Fruit fly (Drosophila melanogaster) whole organism, adult: ENCODE measurements around the gene CG34398.

ENCODE experiments used
- CG33017 ChIP-seq: fragments of 200-800 bp; sonication (Bioruptor generic); optimal IDR thresholded peaks from 2 replicates; lab custom pipeline; 2018; ENCODE audit warnings: missing biosample characterization, mild to moderate bottlenecking, missing genetic modification characterization, moderate library complexity
- CG5204 ChIP-seq: fragments of 200-800 bp; sonication (Bioruptor generic); optimal IDR thresholded peaks from 2 replicates; lab custom pipeline; 2016; ENCODE audit warnings: missing biosample characterization, missing genetic modification characterization
- CG7045 ChIP-seq: fragments of 200-800 bp; sonication (Bioruptor generic); optimal IDR thresholded peaks from 2 replicates; lab custom pipeline; 2017; ENCODE audit warnings: missing biosample characterization, mild to moderate bottlenecking, missing genetic modification characterization
- CG7101 ChIP-seq: fragments of 200-800 bp; sonication (Bioruptor generic); optimal IDR thresholded peaks from 2 replicates; lab custom pipeline; 2018; ENCODE audit warnings: missing biosample characterization, mild to moderate bottlenecking, missing genetic modification characterization, moderate library complexity
- Clk ChIP-seq: fragments of 200-800 bp; sonication (Bioruptor generic); optimal IDR thresholded peaks from 2 replicates; lab custom pipeline; 2017; ENCODE audit warnings: missing biosample characterization, missing genetic modification characterization
- Hr96 ChIP-seq: fragments of 200-800 bp; sonication (Bioruptor generic); optimal IDR thresholded peaks from 2 replicates; lab custom pipeline; 2016; ENCODE audit warnings: missing biosample characterization, missing genetic modification characterization
- Mnt ChIP-seq: fragments of 200-800 bp; sonication (Bioruptor generic); optimal IDR thresholded peaks from 2 replicates; lab custom pipeline; 2016; ENCODE audit warnings: missing biosample characterization, mild to moderate bottlenecking, missing genetic modification characterization
- bab1 ChIP-seq: fragments of 200-800 bp; sonication (Bioruptor generic); optimal IDR thresholded peaks from 3 replicates; lab custom pipeline; 2019; ENCODE audit warnings: missing biosample characterization, mild to moderate bottlenecking, missing genetic modification characterization, moderate library complexity
- cnc ChIP-seq, 2 experiments: fragments of >200 bp; optimal IDR thresholded peaks; 2 replicates each; lab custom pipeline; 2017
- kay ChIP-seq: fragments of 200-800 bp; sonication (Bioruptor generic); peaks from one replicate; lab custom pipeline; 2016; ENCODE audit warnings: missing biosample characterization, missing genetic modification characterization, borderline replicate concordance
- tj ChIP-seq: fragments of 200-800 bp; sonication (Bioruptor generic); optimal IDR thresholded peaks from 3 replicates; lab custom pipeline; 2017; ENCODE audit warnings: missing biosample characterization, mild to moderate bottlenecking, missing genetic modification characterization, moderate library complexity
- toe ChIP-seq: fragments of 200-800 bp; sonication (Bioruptor generic); optimal IDR thresholded peaks from 2 replicates; lab custom pipeline; 2016; ENCODE audit warnings: missing biosample characterization, missing genetic modification characterization

dm6 chr2L:8940680-8941079, 42.1 kb downstream of the CG34398 start:
- no peak for TF ChIP-seq Hr96 (GFP tag; lab: Kevin White, UChicago)
- TF ChIP-seq CG7045, result no peak
- no peak for TF ChIP-seq bab1 (GFP tag; lab: Kevin White, UChicago)
- TF ChIP-seq Mnt (GFP tag; lab: Kevin White, UChicago), result no peak
- TF ChIP-seq cnc (optimal IDR thresholded peaks at IDR 0.05; lab: Kevin White, UChicago), result no peak
- TF ChIP-seq CG5204, result no peak
- no peak for TF ChIP-seq CG7101 (tag; lab: Kevin White, UChicago)
- no peak for TF ChIP-seq kay (GFP tag; lab: Kevin White, UChicago)
- TF ChIP-seq tj (GFP tag; lab: Kevin White, UChicago), result no peak
- TF ChIP-seq CG33017 (tag; lab: Kevin White, UChicago), result no peak
- no peak for TF ChIP-seq Clk
- TF ChIP-seq toe (GFP tag; lab: Kevin White, UChicago), result no peak
